Worm (Caenorhabditis elegans) whole organism, early embryonic: ENCODE results near the gene C50E3.11.

ENCODE experiments used
- B0310.2 ChIP-seq: sonication (generic microtip); optimal IDR thresholded peaks from 2 replicates; lab custom pipeline; 2016; ENCODE audit warnings: mild to moderate bottlenecking, missing genetic modification characterization, missing compliant biosample characterization
- F13C5.2 ChIP-seq: sonication (generic microtip); optimal IDR thresholded peaks from 2 replicates; lab custom pipeline; 2017; ENCODE audit warnings: mild to moderate bottlenecking, missing genetic modification characterization, inconsistent platforms, missing compliant biosample characterization
- aly-1 ChIP-seq: sonication (generic microtip); optimal IDR thresholded peaks from 2 replicates; lab custom pipeline; 2016; ENCODE audit warnings: missing genetic modification characterization, missing compliant biosample characterization
- ama-1 ChIP-seq: fragments of 150-350 bp; optimal IDR thresholded peaks from 2 replicates; lab custom pipeline; 2014
- ceh-13 ChIP-seq: fragments of 200-800 bp; sonication (Bioruptor generic); optimal IDR thresholded peaks from 2 replicates; lab custom pipeline; 2018; ENCODE audit warnings: mild to moderate bottlenecking, missing genetic modification characterization, missing compliant biosample characterization
- flt-1 ChIP-seq: fragments of 200-800 bp; sonication (Bioruptor generic); IDR thresholded peaks from 2 replicates; pipeline ENCODE4 v1.3.6; 2022; ENCODE audit warnings: missing genetic modification characterization, missing compliant biosample characterization
- hmg-4 ChIP-seq: fragments of 200-800 bp; sonication (Bioruptor generic); optimal IDR thresholded peaks from 2 replicates; lab custom pipeline; 2018; ENCODE audit warnings: mild to moderate bottlenecking, missing genetic modification characterization, missing compliant biosample characterization
- hnd-1 ChIP-seq: sonication (generic microtip); optimal IDR thresholded peaks from 2 replicates; lab custom pipeline; 2016; ENCODE audit warnings: missing genetic modification characterization, missing compliant biosample characterization
- pes-1 ChIP-seq: fragments of 200-800 bp; sonication (Bioruptor generic); IDR thresholded peaks from 2 replicates; pipeline ENCODE4 v1.3.6; 2022; ENCODE audit warnings: missing genetic modification reagents, missing genetic modification characterization, missing compliant biosample characterization
- tra-4 ChIP-seq: sonication (generic microtip); optimal IDR thresholded peaks from 2 replicates; lab custom pipeline; 2017; ENCODE audit warnings: missing genetic modification characterization, missing compliant biosample characterization

DNA sequence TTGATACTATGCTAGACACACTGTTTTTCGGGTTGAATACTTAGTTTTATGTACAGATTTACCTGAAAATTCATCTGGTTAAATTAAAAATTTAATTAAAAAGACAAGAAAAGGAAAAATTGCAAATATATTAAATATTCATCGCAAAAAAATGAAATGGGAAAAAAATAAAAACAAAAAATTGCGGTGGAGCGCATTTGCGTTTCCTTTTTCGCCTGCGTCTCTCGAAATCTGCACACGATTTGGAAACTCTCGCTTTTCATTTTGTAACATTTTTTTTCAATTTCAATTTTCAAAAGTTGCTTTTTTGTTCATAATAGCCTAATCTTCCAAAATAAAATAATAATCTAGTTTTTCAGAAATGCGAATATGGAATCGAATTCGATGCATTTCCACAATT, 15.6 kb downstream of the C50E3.11 start, which contains the start of the genes F19F10.11 and C50E3.5:
- TF ChIP-seq flt-1 (no peak), ama-1 (lab: Kevin White, UChicago) (no peak), hmg-4 (GFP tag; lab: Kevin White, UChicago) (no peak), ceh-13 (GFP tag; lab: Kevin White, UChicago) (no peak), B0310.2 (tag; lab: Kevin White, UChicago) (no peak), aly-1 (tag; lab: Kevin White, UChicago) (no peak), hnd-1 (tag; lab: Kevin White, UChicago) (no peak), pes-1 (no peak), F13C5.2 (tag; lab: Kevin White, UChicago) (peak; percentile 34), tra-4 (tag; lab: Kevin White, UChicago) (no peak)
